Fruit fly (Drosophila melanogaster) ovary, adult (tissue): ENCODE measurements around the gene CG42813.
A peak's percentile ranks its signal among the peaks of the same experiment; 100 is the strongest.

Experiments
- CG17801 ChIP-seq: fragments of 200-800 bp; optimal IDR thresholded peaks from 2 replicates; lab custom pipeline; 2019; ENCODE audit warnings: missing biosample characterization, mild to moderate bottlenecking, missing genetic modification characterization, moderate library complexity; ENCODE audit not compliant: partially characterized antibody

CG42813 gene

dm6 chr3R:27228342-27228741 lies at the start of gene CG42813:
Gene CG42813, minus strand, starts transcription at chr3R:27228561.
- no peak for TF ChIP-seq CG17801 (GFP tag; lab: Kevin White, UChicago)

- peak; percentile 1 for TF ChIP-seq CG17801 (GFP tag; lab: Kevin White, UChicago)
Observed at dm6 chr3R:27274533-27275447, 46.4 kb upstream of the CG42813 start, which contains the start of gene CG5938. Gene CG5938, plus strand, starts transcription at chr3R:27274794.

dm6 chr3R:27273118-27274062 lies 45.0 kb upstream of the CG42813 start, which contains the start of gene CG5934:
Gene CG5934, plus strand, starts transcription at chr3R:27273705.
- no peak for TF ChIP-seq CG17801 (GFP tag; lab: Kevin White, UChicago)

dm6 chr3R:27272233-27272632 lies 43.9 kb upstream of the CG42813 start:
- TF ChIP-seq CG17801 (GFP tag; lab: Kevin White, UChicago), result no peak

dm6 chr3R:27270379-27271266 lies 42.3 kb upstream of the CG42813 start:
- no peak for TF ChIP-seq CG17801 (GFP tag; lab: Kevin White, UChicago)

dm6 chr3R:27265330-27265729 lies 37.0 kb upstream of the CG42813 start, which contains the start of the genes CG14262 and CG14260:
Gene CG14262, minus strand, starts transcription at chr3R:27265430.
Gene CG14260, plus strand, starts transcription at chr3R:27265457.
- no peak for TF ChIP-seq CG17801 (GFP tag; lab: Kevin White, UChicago)

dm6 chr3R:27263434-27264215 lies 35.3 kb upstream of the CG42813 start, which contains the start of gene woc:
Gene woc, minus strand, starts transcription at chr3R:27264055.
- peak; percentile 35 for TF ChIP-seq CG17801 (GFP tag; lab: Kevin White, UChicago)

- no peak for TF ChIP-seq CG17801 (GFP tag; lab: Kevin White, UChicago)
Observed at dm6 chr3R:27253921-27254376, 25.6 kb upstream of the CG42813 start.

- peak; percentile 82 for TF ChIP-seq CG17801 (GFP tag; lab: Kevin White, UChicago)
Observed at dm6 chr3R:27253136-27253920, 25.0 kb upstream of the CG42813 start, which contains the start of gene pll. Gene pll, minus strand, starts transcription at chr3R:27253182.

dm6 chr3R:27250907-27251306 lies 22.5 kb upstream of the CG42813 start, which contains the start of the genes TTLL6B and TfIIA-L:
Gene TTLL6B, minus strand, starts transcription at chr3R:27251007.
Gene TfIIA-L, plus strand, starts transcription at chr3R:27251112.
- no peak for TF ChIP-seq CG17801 (GFP tag; lab: Kevin White, UChicago)

dm6 chr3R:27247892-27248291 lies 19.5 kb upstream of the CG42813 start, which contains the start of gene CG5984:
Gene CG5984, minus strand, starts transcription at chr3R:27247992.
- TF ChIP-seq CG17801 (GFP tag; lab: Kevin White, UChicago), result no peak

- peak; percentile 89 for TF ChIP-seq CG17801 (GFP tag; lab: Kevin White, UChicago)
Observed at dm6 chr3R:27246264-27246663, 17.9 kb upstream of the CG42813 start.
